Fruit fly (Drosophila melanogaster) whole organism, adult: ENCODE results near the gene CG7488.

ENCODE experiments used
- CG11617 ChIP-seq: fragments of 200-800 bp; sonication (Bioruptor generic); optimal IDR thresholded peaks from 2 replicates; lab custom pipeline; 2017; ENCODE audit warnings: mild to moderate bottlenecking, missing biosample characterization, missing genetic modification reagents, missing genetic modification characterization
- CG12768 ChIP-seq: fragments of 200-800 bp; sonication (Bioruptor generic); optimal IDR thresholded peaks from 2 replicates; lab custom pipeline; 2017; ENCODE audit warnings: missing biosample characterization, missing genetic modification characterization, mild to moderate bottlenecking, moderate library complexity, missing genetic modification reagents
- CG33017 ChIP-seq: fragments of 200-800 bp; sonication (Bioruptor generic); optimal IDR thresholded peaks from 2 replicates; lab custom pipeline; 2018; ENCODE audit warnings: missing biosample characterization, mild to moderate bottlenecking, missing genetic modification characterization, moderate library complexity
- CG7101 ChIP-seq: fragments of 200-800 bp; sonication (Bioruptor generic); optimal IDR thresholded peaks from 2 replicates; lab custom pipeline; 2018; ENCODE audit warnings: missing biosample characterization, mild to moderate bottlenecking, missing genetic modification characterization, moderate library complexity
- Clk ChIP-seq: fragments of 200-800 bp; sonication (Bioruptor generic); optimal IDR thresholded peaks from 2 replicates; lab custom pipeline; 2017; ENCODE audit warnings: missing biosample characterization, missing genetic modification characterization
- Crg-1 ChIP-seq: fragments of 200-800 bp; sonication (Bioruptor generic); optimal IDR thresholded peaks from 2 replicates; lab custom pipeline; 2016; ENCODE audit warnings: missing biosample characterization, missing genetic modification characterization
- cic ChIP-seq: fragments of 200-800 bp; sonication (Bioruptor generic); optimal IDR thresholded peaks from 2 replicates; lab custom pipeline; 2017; ENCODE audit warnings: missing biosample characterization, mild to moderate bottlenecking, missing genetic modification characterization, moderate library complexity
- cnc ChIP-seq, 2 experiments: fragments of >200 bp; optimal IDR thresholded peaks; 2 replicates each; lab custom pipeline; 2017
- toe ChIP-seq: fragments of 200-800 bp; sonication (Bioruptor generic); optimal IDR thresholded peaks from 2 replicates; lab custom pipeline; 2016; ENCODE audit warnings: missing biosample characterization, missing genetic modification characterization

DNA sequence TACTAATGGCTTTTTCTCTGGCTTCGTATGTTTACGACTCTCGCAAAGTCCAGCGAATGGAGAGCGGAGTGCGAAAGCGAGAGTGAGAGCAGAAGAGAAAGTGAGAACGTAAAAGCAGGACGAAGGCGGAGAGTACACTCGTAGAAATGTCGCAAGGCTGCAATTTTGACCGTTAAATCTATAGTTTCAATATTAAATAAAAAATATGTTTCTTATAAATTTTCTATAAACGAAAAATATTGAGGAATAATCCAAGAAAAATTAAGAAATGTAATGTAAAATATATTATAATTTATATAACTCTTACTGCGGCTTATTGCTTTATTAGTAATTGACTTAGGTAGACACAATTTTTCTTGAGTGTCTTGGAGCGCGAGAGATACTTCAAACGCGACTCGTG is 21.0 kb upstream of the CG7488 start:
- no peak for TF ChIP-seq toe
- TF ChIP-seq Crg-1 (GFP tag; lab: Kevin White, UChicago) = no peak
- no peak for TF ChIP-seq cnc (optimal IDR thresholded peaks at IDR 0.05; lab: Kevin White, UChicago)
- no peak for TF ChIP-seq cic (GFP tag; lab: Kevin White, UChicago)
- no peak for TF ChIP-seq CG12768
- no peak for TF ChIP-seq CG7101 (tag; lab: Kevin White, UChicago)
- no peak for TF ChIP-seq Clk
- TF ChIP-seq CG11617 (GFP tag; lab: Kevin White, UChicago) = no peak
- peak; percentile 5 for TF ChIP-seq CG33017 (tag; lab: Kevin White, UChicago)
